Worm (Caenorhabditis elegans) whole organism, L1 larva: ENCODE data around the gene Y54G2A.19.
"Not testable (repeated sequence)": the region's sequence is repeated elsewhere in the genome, so short reads cannot be mapped to it uniquely, and the experiment has no call there.

Source experiments
- Y116A8C.19 ChIP-seq: sonication (generic microtip); optimal IDR thresholded peaks from 2 replicates; lab custom pipeline; 2016; ENCODE audit warnings: missing compliant biosample characterization, missing genetic modification characterization, borderline replicate concordance
- aly-2 ChIP-seq: fragments of 150-350 bp; optimal IDR thresholded peaks from 2 replicates; lab custom pipeline; 2014; ENCODE audit warnings: missing biosample characterization, missing genetic modification characterization
- ama-1 ChIP-seq: fragments of 150-350 bp; optimal IDR thresholded peaks from 2 replicates; lab custom pipeline; 2014
- efl-1 ChIP-seq, 4 experiments: fragments of 150-350 bp; optimal IDR thresholded peaks in 3 of 4; peaks in 1 of 4; 1 replicate in 1 of 4; 2 replicates in 3 of 4; lab custom pipeline; 2014; ENCODE audit warnings: missing biosample characterization in 2 of 4, missing genetic modification characterization in 2 of 4, missing genetic modification reagents in 2 of 4
- lir-3 ChIP-seq: sonication (generic microtip); optimal IDR thresholded peaks from 2 replicates; lab custom pipeline; 2016; ENCODE audit warnings: mild to moderate bottlenecking, missing genetic modification characterization, moderate library complexity, missing compliant biosample characterization; ENCODE audit not compliant: poor library complexity
- lsy-2 ChIP-seq, 2 experiments: fragments of 150-350 bp; optimal IDR thresholded peaks; 2 replicates each; lab custom pipeline; 2014; ENCODE audit warnings: missing biosample characterization in 2 of 2, missing genetic modification characterization in 2 of 2
- pqm-1 ChIP-seq: sonication (generic microtip); optimal IDR thresholded peaks from 3 replicates; lab custom pipeline; 2017; ENCODE audit warnings: missing biosample characterization, missing genetic modification characterization
- skn-1 ChIP-seq: fragments of 150-350 bp; optimal IDR thresholded peaks from 2 replicates; lab custom pipeline; 2014; ENCODE audit warnings: missing biosample characterization, missing genetic modification characterization
- unc-62 ChIP-seq: fragments of 150-350 bp; optimal IDR thresholded peaks from 2 replicates; lab custom pipeline; 2014; ENCODE audit warnings: missing biosample characterization, missing genetic modification reagents, missing genetic modification characterization
- ztf-11 ChIP-seq, 2 experiments: sonication (generic microtip); optimal IDR thresholded peaks; 2 replicates each; lab custom pipeline; 2016 to 2017; ENCODE audit warnings: missing genetic modification characterization in 2 of 2, missing biosample characterization in 1 of 2, missing compliant biosample characterization in 1 of 2

DNA sequence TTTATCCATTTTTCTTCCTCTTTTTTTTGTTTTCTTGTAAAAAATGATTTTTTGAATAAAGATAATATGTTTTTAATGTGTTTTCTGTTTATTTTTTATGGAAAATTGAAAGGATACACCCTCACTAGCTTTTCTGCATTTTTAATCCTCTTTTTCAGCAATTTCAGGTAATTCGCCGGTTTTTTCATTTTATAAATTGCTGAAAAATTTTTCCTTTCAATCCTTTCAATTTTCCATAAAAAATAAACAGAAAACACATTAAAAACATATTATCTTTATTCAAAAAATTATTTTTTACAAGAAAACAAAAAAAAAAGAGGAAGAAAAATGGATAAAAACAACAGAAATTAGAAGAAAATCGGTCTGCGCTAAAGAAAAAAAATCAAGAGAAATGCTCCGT is 23.2 kb upstream of the Y54G2A.19 start, which contains the start of gene Y54G2A.50:
- TF ChIP-seq lir-3 (tag; lab: Kevin White, UChicago); efl-1 (optimal IDR thresholded peaks at IDR 0.05; lab: Kevin White, UChicago); efl-1 (GFP tag; optimal IDR thresholded peaks at IDR 0.05 in 1 of 2; lab: Kevin White, UChicago); ama-1 (lab: Kevin White, UChicago); aly-2 (tag; lab: Kevin White, UChicago); Y116A8C.19 (tag; lab: Kevin White, UChicago); skn-1 (tag; lab: Kevin White, UChicago); ztf-11 (tag; optimal IDR thresholded peaks at IDR 0.05; lab: Kevin White, UChicago); lsy-2 (tag; optimal IDR thresholded peaks at IDR 0.05; lab: Kevin White, UChicago); unc-62 (GFP tag; lab: Kevin White, UChicago); pqm-1: not testable (repeated sequence)
